Worm (Caenorhabditis elegans) whole organism, L1 larva: ENCODE data around the gene T26H5.11.

Experiments used
- C04F5.9 ChIP-seq: sonication (generic microtip); optimal IDR thresholded peaks from 2 replicates; lab custom pipeline; 2016; ENCODE audit warnings: missing genetic modification characterization, missing compliant biosample characterization
- C34B4.2 ChIP-seq: sonication (generic microtip); optimal IDR thresholded peaks from 2 replicates; lab custom pipeline; 2017; ENCODE audit warnings: mild to moderate bottlenecking, missing genetic modification characterization, missing compliant biosample characterization
- Y116A8C.19 ChIP-seq: sonication (generic microtip); optimal IDR thresholded peaks from 2 replicates; lab custom pipeline; 2016; ENCODE audit warnings: missing compliant biosample characterization, missing genetic modification characterization, borderline replicate concordance
- aha-1 ChIP-seq: fragments of 150-350 bp; optimal IDR thresholded peaks from 2 replicates; lab custom pipeline; 2014; ENCODE audit warnings: missing biosample characterization, missing genetic modification characterization
- alr-1 ChIP-seq: fragments of 200-800 bp; sonication (Bioruptor generic); optimal IDR thresholded peaks from 2 replicates; lab custom pipeline; 2018; ENCODE audit warnings: borderline replicate concordance, mild to moderate bottlenecking, missing genetic modification characterization, missing compliant biosample characterization
- aly-2 ChIP-seq: fragments of 150-350 bp; optimal IDR thresholded peaks from 2 replicates; lab custom pipeline; 2014; ENCODE audit warnings: missing biosample characterization, missing genetic modification characterization
- blmp-1 ChIP-seq: fragments of 150-350 bp; optimal IDR thresholded peaks from 2 replicates; lab custom pipeline; 2014; ENCODE audit warnings: missing biosample characterization, missing genetic modification characterization
- ceh-63 ChIP-seq: fragments of 200-800 bp; sonication (Bioruptor generic); optimal IDR thresholded peaks from 2 replicates; lab custom pipeline; 2018; ENCODE audit warnings: mild to moderate bottlenecking, missing genetic modification characterization, missing compliant biosample characterization
- ceh-8 ChIP-seq: fragments of 200-800 bp; sonication (Bioruptor generic); optimal IDR thresholded peaks from 2 replicates; lab custom pipeline; 2018; ENCODE audit warnings: mild to moderate bottlenecking, missing genetic modification characterization, moderate library complexity, missing compliant biosample characterization
- ceh-82 ChIP-seq, 3 experiments: fragments of 150-350 bp in 1 of 3; sonication (generic microtip) in 2 of 3; optimal IDR thresholded peaks; 2 replicates each; lab custom pipeline; 2014 to 2017; ENCODE audit warnings: missing biosample characterization in 3 of 3, missing genetic modification characterization in 3 of 3
- ceh-88 ChIP-seq: fragments of 200-800 bp; sonication (Bioruptor generic); IDR thresholded peaks from 2 replicates; pipeline ENCODE4 v1.3.6; 2022; ENCODE audit warnings: missing genetic modification characterization, missing compliant biosample characterization
- ceh-90 ChIP-seq: sonication (generic microtip); optimal IDR thresholded peaks from 2 replicates; lab custom pipeline; 2016; ENCODE audit warnings: missing genetic modification characterization, missing compliant biosample characterization
- ces-1 ChIP-seq: fragments of 150-350 bp; optimal IDR thresholded peaks from 2 replicates; lab custom pipeline; 2014; ENCODE audit warnings: missing biosample characterization, missing genetic modification reagents, missing genetic modification characterization
- dsc-1 ChIP-seq: sonication (generic microtip); optimal IDR thresholded peaks from 2 replicates; lab custom pipeline; 2016; ENCODE audit warnings: mild to moderate bottlenecking, missing genetic modification characterization, missing compliant biosample characterization
- efl-1 ChIP-seq, 4 experiments: fragments of 150-350 bp; optimal IDR thresholded peaks in 3 of 4; peaks in 1 of 4; 1 replicate in 1 of 4; 2 replicates in 3 of 4; lab custom pipeline; 2014; ENCODE audit warnings: missing biosample characterization in 2 of 4, missing genetic modification characterization in 2 of 4, missing genetic modification reagents in 2 of 4
- efl-3 ChIP-seq: fragments of 200-800 bp; sonication (Bioruptor generic); optimal IDR thresholded peaks from 2 replicates; lab custom pipeline; 2018; ENCODE audit warnings: mild to moderate bottlenecking, missing genetic modification characterization, missing compliant biosample characterization
- elt-2 ChIP-seq: sonication (generic microtip); optimal IDR thresholded peaks from 2 replicates; lab custom pipeline; 2016; ENCODE audit warnings: missing genetic modification characterization, mild to moderate bottlenecking, inconsistent platforms, missing compliant biosample characterization, missing genetic modification reagents
- elt-3 ChIP-seq, 6 experiments: fragments of 150-350 bp in 1 of 6; sonication (generic microtip); optimal IDR thresholded peaks; 2 replicates each; lab custom pipeline; 2017 to 2018; ENCODE audit warnings: missing biosample characterization in 6 of 6, missing genetic modification characterization in 6 of 6, inconsistent platforms in 1 of 6
- fkh-10 ChIP-seq: sonication (generic microtip); optimal IDR thresholded peaks from 2 replicates; lab custom pipeline; 2017; ENCODE audit warnings: missing biosample characterization, missing genetic modification reagents, missing genetic modification characterization
- fkh-8 ChIP-seq: sonication (generic microtip); optimal IDR thresholded peaks from 2 replicates; lab custom pipeline; 2016; ENCODE audit warnings: mild to moderate bottlenecking, missing genetic modification characterization, missing compliant biosample characterization
- hlh-4 ChIP-seq: sonication (generic microtip); optimal IDR thresholded peaks from 2 replicates; lab custom pipeline; 2016; ENCODE audit warnings: mild to moderate bottlenecking, missing genetic modification characterization, missing compliant biosample characterization
- jun-1 ChIP-seq: fragments of 150-350 bp; optimal IDR thresholded peaks from 2 replicates; lab custom pipeline; 2014; ENCODE audit warnings: missing biosample characterization, missing genetic modification reagents, missing genetic modification characterization
- lin-13 ChIP-seq: fragments of 150-350 bp; optimal IDR thresholded peaks from 2 replicates; lab custom pipeline; 2014; ENCODE audit warnings: missing biosample characterization, missing genetic modification reagents, missing genetic modification characterization
- lin-14 ChIP-seq: fragments of 200-800 bp; sonication (Bioruptor generic); optimal IDR thresholded peaks from 2 replicates; lab custom pipeline; 2018; ENCODE audit warnings: mild to moderate bottlenecking, missing genetic modification characterization, moderate library complexity, missing compliant biosample characterization
- lir-3 ChIP-seq: sonication (generic microtip); optimal IDR thresholded peaks from 2 replicates; lab custom pipeline; 2016; ENCODE audit warnings: mild to moderate bottlenecking, missing genetic modification characterization, moderate library complexity, missing compliant biosample characterization; ENCODE audit not compliant: poor library complexity
- lsy-2 ChIP-seq, 2 experiments: fragments of 150-350 bp; optimal IDR thresholded peaks; 2 replicates each; lab custom pipeline; 2014; ENCODE audit warnings: missing biosample characterization in 2 of 2, missing genetic modification characterization in 2 of 2
- mef-2 ChIP-seq: fragments of 150-350 bp; optimal IDR thresholded peaks from 2 replicates; lab custom pipeline; 2014; ENCODE audit warnings: missing biosample characterization, missing genetic modification characterization
- nhr-11 ChIP-seq: fragments of 150-350 bp; optimal IDR thresholded peaks from 2 replicates; lab custom pipeline; 2014; ENCODE audit warnings: missing biosample characterization, missing genetic modification characterization
- nhr-12 ChIP-seq: sonication (generic microtip); optimal IDR thresholded peaks from 2 replicates; lab custom pipeline; 2017; ENCODE audit warnings: missing biosample characterization, missing genetic modification characterization
- nhr-237 ChIP-seq: fragments of 150-350 bp; optimal IDR thresholded peaks from 2 replicates; lab custom pipeline; 2014; ENCODE audit warnings: missing biosample characterization, missing genetic modification characterization
- nhr-28 ChIP-seq: fragments of 150-350 bp; optimal IDR thresholded peaks from 2 replicates; lab custom pipeline; 2014; ENCODE audit warnings: missing biosample characterization, missing genetic modification characterization
- nhr-47 ChIP-seq: sonication (generic microtip); optimal IDR thresholded peaks from 2 replicates; lab custom pipeline; 2016; ENCODE audit warnings: mild to moderate bottlenecking, missing genetic modification characterization, moderate library complexity, missing compliant biosample characterization
- nhr-71 ChIP-seq: sonication (generic microtip); optimal IDR thresholded peaks from 2 replicates; lab custom pipeline; 2016; ENCODE audit warnings: mild to moderate bottlenecking, missing genetic modification characterization, moderate library complexity, missing compliant biosample characterization
- nhr-77 ChIP-seq: fragments of 150-350 bp; optimal IDR thresholded peaks from 2 replicates; lab custom pipeline; 2014; ENCODE audit warnings: missing biosample characterization, missing genetic modification characterization
- nhr-84 ChIP-seq: sonication (generic microtip); optimal IDR thresholded peaks from 2 replicates; lab custom pipeline; 2017; ENCODE audit warnings: missing biosample characterization, missing genetic modification characterization
- nhr-85 ChIP-seq: sonication (generic microtip); peaks from one replicate; lab custom pipeline; 2016; ENCODE audit warnings: missing genetic modification characterization, inconsistent platforms, missing compliant biosample characterization
- nhr-90 ChIP-seq: sonication (generic microtip); optimal IDR thresholded peaks from 2 replicates; lab custom pipeline; 2016; ENCODE audit warnings: mild to moderate bottlenecking, missing genetic modification characterization, missing compliant biosample characterization; ENCODE audit not compliant: poor library complexity
- pag-3 ChIP-seq: sonication (generic microtip); optimal IDR thresholded peaks from 2 replicates; lab custom pipeline; 2017; ENCODE audit warnings: missing genetic modification characterization, mild to moderate bottlenecking, missing compliant biosample characterization, antibody characterized with exemption, borderline replicate concordance; ENCODE audit not compliant: insufficient read depth
- pax-3 ChIP-seq: fragments of 200-800 bp; sonication (Bioruptor generic); optimal IDR thresholded peaks from 2 replicates; lab custom pipeline; 2018; ENCODE audit warnings: mild to moderate bottlenecking, missing genetic modification characterization, moderate library complexity, missing compliant biosample characterization
- pqm-1 ChIP-seq: sonication (generic microtip); optimal IDR thresholded peaks from 3 replicates; lab custom pipeline; 2017; ENCODE audit warnings: missing biosample characterization, missing genetic modification characterization
- snpc-4 ChIP-seq: fragments of 150-350 bp; optimal IDR thresholded peaks from 2 replicates; lab custom pipeline; 2014; ENCODE audit warnings: missing biosample characterization, missing genetic modification characterization
- snu-23 ChIP-seq: sonication (generic microtip); optimal IDR thresholded peaks from 2 replicates; lab custom pipeline; 2016; ENCODE audit warnings: missing genetic modification characterization, missing compliant biosample characterization
- sox-4 ChIP-seq: sonication (generic microtip); optimal IDR thresholded peaks from 2 replicates; lab custom pipeline; 2016; ENCODE audit warnings: missing genetic modification characterization, missing compliant biosample characterization
- sup-37 ChIP-seq: fragments of 200-800 bp; sonication (Bioruptor generic); optimal IDR thresholded peaks from 2 replicates; lab custom pipeline; 2018; ENCODE audit warnings: mild to moderate bottlenecking, missing genetic modification characterization, missing compliant biosample characterization
- swsn-7 ChIP-seq: sonication (generic microtip); optimal IDR thresholded peaks from 2 replicates; lab custom pipeline; 2016; ENCODE audit warnings: missing genetic modification characterization, missing compliant biosample characterization
- tlp-1 ChIP-seq: fragments of 150-350 bp; optimal IDR thresholded peaks from 2 replicates; lab custom pipeline; 2014; ENCODE audit warnings: missing biosample characterization, missing genetic modification characterization
- unc-130 ChIP-seq: fragments of 150-350 bp; optimal IDR thresholded peaks from 2 replicates; lab custom pipeline; 2017; ENCODE audit warnings: missing biosample characterization, missing genetic modification characterization, inconsistent platforms
- unc-98 ChIP-seq: fragments of 200-800 bp; sonication (Bioruptor generic); IDR thresholded peaks from 2 replicates; pipeline ENCODE4 v1.3.6; 2022; ENCODE audit warnings: missing genetic modification characterization, missing compliant biosample characterization
- zag-1 ChIP-seq: fragments of 150-350 bp; optimal IDR thresholded peaks from 2 replicates; lab custom pipeline; 2014; ENCODE audit warnings: missing biosample characterization, missing genetic modification characterization
- zip-4 ChIP-seq: fragments of 200-800 bp; sonication (Bioruptor generic); optimal IDR thresholded peaks from 2 replicates; lab custom pipeline; 2018; ENCODE audit warnings: mild to moderate bottlenecking, missing genetic modification characterization, moderate library complexity, missing compliant biosample characterization
- ztf-4 ChIP-seq: fragments of 150-350 bp; optimal IDR thresholded peaks from 2 replicates; lab custom pipeline; 2014; ENCODE audit warnings: missing biosample characterization, missing genetic modification characterization

The T26H5.11 gene

DNA sequence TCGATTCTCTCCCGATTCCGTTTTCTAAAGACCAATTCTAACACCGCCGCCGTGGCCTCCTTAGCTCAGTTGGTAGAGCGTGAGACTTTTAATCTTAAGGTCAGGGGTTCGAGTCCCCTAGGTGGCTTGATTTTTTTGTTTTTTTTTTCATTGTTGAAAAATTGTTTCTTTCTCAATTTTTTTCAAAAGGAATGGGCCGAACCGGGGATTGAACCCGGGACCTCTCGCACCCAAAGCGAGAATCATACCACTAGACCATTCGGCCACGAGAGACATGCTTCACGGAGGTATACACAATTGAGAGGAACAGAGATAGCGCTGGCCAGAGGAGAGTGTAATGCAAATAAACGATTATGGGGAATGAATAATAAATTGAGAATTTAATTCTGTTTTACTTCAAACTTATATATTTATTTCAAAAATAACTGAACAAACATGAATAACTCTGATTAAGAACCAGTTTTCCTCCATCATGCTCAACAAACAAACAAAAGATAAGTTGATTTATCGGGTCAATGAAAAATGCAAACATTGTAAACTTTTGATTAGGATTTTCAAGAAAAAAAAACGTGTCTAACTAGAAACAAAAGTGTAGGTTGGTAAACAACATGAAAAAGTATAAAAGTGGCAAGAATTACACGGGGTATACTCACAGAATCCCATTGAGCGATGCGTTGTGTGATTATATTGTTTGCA lies 21.1 kb upstream of the T26H5.11 start, which contains the start of gene pqn-71:
Gene pqn-71, plus strand, starts transcription at position 646 of the 696 bp plus-strand sequence.
- TF ChIP-seq tlp-1 (tag; lab: Kevin White, UChicago) (no peak), nhr-71 (tag; lab: Kevin White, UChicago) (peak; percentile 89), fkh-10 (GFP tag; lab: Kevin White, UChicago) (no peak), sup-37 (GFP tag; lab: Kevin White, UChicago) (peak; percentile 41), nhr-84 (tag; lab: Kevin White, UChicago) (no peak), elt-2 (tag; lab: Kevin White, UChicago) (peak; percentile 83), ceh-88 (GFP tag; lab: Robert Waterston, UW) (0 out of 2 replicates have a peak, but pooled peaks have one; percentile 43), ceh-8 (GFP tag; lab: Kevin White, UChicago) (no peak), zip-4 (peak; percentile 33), ztf-4 (tag; lab: Kevin White, UChicago) (no peak), ceh-90 (tag; lab: Kevin White, UChicago) (peak; percentile 25), fkh-8 (tag; lab: Kevin White, UChicago) (peak; percentile 74), mef-2 (tag; lab: Kevin White, UChicago) (no peak), unc-98 (GFP tag; lab: Robert Waterston, UW) (0 out of 2 replicates have a peak, but pooled peaks have one; percentile 25), blmp-1 (peak; percentile 32), C04F5.9 (tag; lab: Kevin White, UChicago) (peak; percentile 37), nhr-47 (tag; lab: Kevin White, UChicago) (peak; percentile 91), unc-130 (no peak), lir-3 (tag; lab: Kevin White, UChicago) (peak; percentile 44), C34B4.2 (tag; lab: Kevin White, UChicago) (no peak), nhr-12 (tag; lab: Kevin White, UChicago) (no peak), alr-1 (no peak), swsn-7 (peak; percentile 78), zag-1 (tag; lab: Kevin White, UChicago) (no peak), elt-3 (tag; optimal IDR thresholded peaks at IDR 0.05; lab: Kevin White, UChicago) (peak in 2 of 6 experiments; percentile 45 to 72), jun-1 (tag; lab: Kevin White, UChicago) (peak; percentile 83), sox-4 (tag; lab: Kevin White, UChicago) (peak; percentile 45), snpc-4 (tag; lab: Kevin White, UChicago) (peak; percentile 55), nhr-90 (tag; lab: Kevin White, UChicago) (peak; percentile 94), nhr-11 (tag; lab: Kevin White, UChicago) (no peak), pag-3 (tag; lab: Kevin White, UChicago) (no peak), efl-3 (GFP tag; lab: Kevin White, UChicago) (peak; percentile 22), aly-2 (tag; lab: Kevin White, UChicago) (peak; percentile 39), lin-13 (GFP tag; lab: Kevin White, UChicago) (peak; percentile 54), ces-1 (GFP tag; lab: Kevin White, UChicago) (no peak), nhr-28 (no peak), ceh-63 (GFP tag; lab: Kevin White, UChicago) (no peak), nhr-77 (tag; lab: Kevin White, UChicago) (peak; percentile 86), efl-1 (optimal IDR thresholded peaks at IDR 0.05; lab: Kevin White, UChicago) (peak; percentile 42 to 68), efl-1 (GFP tag; optimal IDR thresholded peaks at IDR 0.05 in 1 of 2; lab: Kevin White, UChicago) (peak; percentile 42 to 96), snu-23 (peak; percentile 90), lin-14 (GFP tag; lab: Kevin White, UChicago) (peak; percentile 77), aha-1 (tag; lab: Kevin White, UChicago) (no peak), pax-3 (peak; percentile 64), dsc-1 (tag; lab: Kevin White, UChicago) (peak; percentile 79), lsy-2 (tag; optimal IDR thresholded peaks at IDR 0.05; lab: Kevin White, UChicago) (no peak), hlh-4 (tag; lab: Kevin White, UChicago) (no peak), Y116A8C.19 (tag; lab: Kevin White, UChicago) (no peak), nhr-237 (tag; lab: Kevin White, UChicago) (no peak), pqm-1 (tag; lab: Kevin White, UChicago) (no peak), nhr-85 (tag; lab: Kevin White, UChicago) (peak; percentile 86), ceh-82 (tag; optimal IDR thresholded peaks at IDR 0.05; lab: Kevin White, UChicago) (peak; percentile 41 to 65 (median 50))
